Worm (Caenorhabditis elegans) whole organism, L3 larva: Measurements from ENCODE around the gene lgc-50.

ENCODE experiments used
- R02D3.7 ChIP-seq: fragments of 150-350 bp; optimal IDR thresholded peaks from 2 replicates; lab custom pipeline; 2014; ENCODE audit warnings: missing biosample characterization, missing genetic modification characterization
- ama-1 ChIP-seq: fragments of 150-350 bp; optimal IDR thresholded peaks from 2 replicates; lab custom pipeline; 2018
- ceh-82 ChIP-seq: fragments of 150-350 bp; optimal IDR thresholded peaks from 2 replicates; lab custom pipeline; 2014; ENCODE audit warnings: missing biosample characterization, missing genetic modification characterization
- ceh-9 ChIP-seq: sonication (generic microtip); optimal IDR thresholded peaks from 2 replicates; lab custom pipeline; 2018; ENCODE audit warnings: missing biosample characterization, missing genetic modification characterization
- egl-27 ChIP-seq: sonication (generic microtip); optimal IDR thresholded peaks from 4 replicates; lab custom pipeline; 2017; ENCODE audit warnings: missing biosample characterization, missing genetic modification reagents, missing genetic modification characterization
- elt-2 ChIP-seq: sonication (generic microtip); optimal IDR thresholded peaks from 2 replicates; lab custom pipeline; 2016; ENCODE audit warnings: missing genetic modification reagents, mild to moderate bottlenecking, missing genetic modification characterization, missing compliant biosample characterization
- elt-3 ChIP-seq, 3 experiments: fragments of 150-350 bp in 1 of 3; sonication (generic microtip) in 2 of 3; optimal IDR thresholded peaks; 2 replicates in 2 of 3; 4 replicates in 1 of 3; lab custom pipeline; 2014 to 2017; ENCODE audit warnings: missing biosample characterization in 3 of 3, missing genetic modification characterization in 3 of 3
- eor-1 ChIP-seq, 2 experiments: fragments of 150-350 bp; optimal IDR thresholded peaks; 2 replicates each; lab custom pipeline; 2014 to 2018; ENCODE audit warnings: missing biosample characterization in 2 of 2, missing genetic modification characterization in 2 of 2
- fkh-2 ChIP-seq: fragments of 150-350 bp; optimal IDR thresholded peaks from 2 replicates; lab custom pipeline; 2014; ENCODE audit warnings: missing biosample characterization, missing genetic modification reagents, missing genetic modification characterization
- fos-1 ChIP-seq: fragments of 150-350 bp; optimal IDR thresholded peaks from 2 replicates; lab custom pipeline; 2014; ENCODE audit warnings: missing biosample characterization, missing genetic modification characterization
- hmg-11 ChIP-seq: sonication (generic microtip); optimal IDR thresholded peaks from 2 replicates; lab custom pipeline; 2016; ENCODE audit warnings: missing genetic modification characterization, missing compliant biosample characterization
- jun-1 ChIP-seq: fragments of 150-350 bp; optimal IDR thresholded peaks from 2 replicates; lab custom pipeline; 2014; ENCODE audit warnings: missing biosample characterization, missing genetic modification reagents, missing genetic modification characterization
- lin-15B ChIP-seq: fragments of 150-350 bp; optimal IDR thresholded peaks from 2 replicates; lab custom pipeline; 2014; ENCODE audit warnings: missing biosample characterization, missing genetic modification characterization
- lsy-12 ChIP-seq: sonication (generic microtip); optimal IDR thresholded peaks from 2 replicates; lab custom pipeline; 2016; ENCODE audit warnings: mild to moderate bottlenecking, missing genetic modification characterization, missing compliant biosample characterization
- mdl-1 ChIP-seq: fragments of 150-350 bp; optimal IDR thresholded peaks from 2 replicates; lab custom pipeline; 2014; ENCODE audit warnings: missing biosample characterization, missing genetic modification characterization
- mml-1 ChIP-seq: fragments of 150-350 bp; sonication (generic microtip); optimal IDR thresholded peaks from 3 replicates; lab custom pipeline; 2014; ENCODE audit warnings: missing biosample characterization, missing genetic modification characterization
- nfya-1 ChIP-seq: sonication (generic microtip); optimal IDR thresholded peaks from 2 replicates; lab custom pipeline; 2017; ENCODE audit warnings: missing genetic modification characterization, mild to moderate bottlenecking, missing compliant biosample characterization, antibody characterized with exemption, moderate library complexity; ENCODE audit not compliant: insufficient read depth
- nhr-11 ChIP-seq: fragments of 150-350 bp; optimal IDR thresholded peaks from 2 replicates; lab custom pipeline; 2014; ENCODE audit warnings: missing biosample characterization, missing genetic modification characterization
- nhr-23 ChIP-seq: fragments of 150-350 bp; optimal IDR thresholded peaks from 2 replicates; lab custom pipeline; 2014; ENCODE audit warnings: missing biosample characterization, missing genetic modification reagents, missing genetic modification characterization
- nhr-237 ChIP-seq: fragments of 150-350 bp; optimal IDR thresholded peaks from 2 replicates; lab custom pipeline; 2014; ENCODE audit warnings: missing biosample characterization, missing genetic modification characterization
- nhr-25 ChIP-seq: sonication (generic microtip); optimal IDR thresholded peaks from 2 replicates; lab custom pipeline; 2017; ENCODE audit warnings: missing biosample characterization, missing genetic modification characterization
- nhr-43 ChIP-seq: sonication (generic microtip); optimal IDR thresholded peaks from 2 replicates; lab custom pipeline; 2016; ENCODE audit warnings: mild to moderate bottlenecking, missing genetic modification characterization, missing compliant biosample characterization; ENCODE audit not compliant: poor library complexity, severe bottlenecking
- nhr-67 ChIP-seq: fragments of 150-350 bp; optimal IDR thresholded peaks from 2 replicates; lab custom pipeline; 2014; ENCODE audit warnings: missing biosample characterization, missing genetic modification characterization
- nhr-77 ChIP-seq: fragments of 150-350 bp; optimal IDR thresholded peaks from 2 replicates; lab custom pipeline; 2014; ENCODE audit warnings: missing biosample characterization, missing genetic modification characterization
- pha-4 ChIP-seq: fragments of 150-350 bp; optimal IDR thresholded peaks from 2 replicates; lab custom pipeline; 2014; ENCODE audit warnings: missing biosample characterization, missing genetic modification reagents, missing genetic modification characterization
- pqm-1 ChIP-seq: fragments of 150-350 bp; optimal IDR thresholded peaks from 2 replicates; lab custom pipeline; 2017; ENCODE audit warnings: missing biosample characterization, missing genetic modification characterization, inconsistent platforms
- sea-2 ChIP-seq: fragments of 150-350 bp; sonication (generic microtip); optimal IDR thresholded peaks from 4 replicates; lab custom pipeline; 2014; ENCODE audit warnings: missing biosample characterization, missing genetic modification reagents, missing genetic modification characterization
- snpc-4 ChIP-seq: fragments of 150-350 bp; optimal IDR thresholded peaks from 2 replicates; lab custom pipeline; 2014; ENCODE audit warnings: missing biosample characterization, missing genetic modification characterization
- tbx-2 ChIP-seq: sonication (generic microtip); optimal IDR thresholded peaks from 2 replicates; lab custom pipeline; 2016; ENCODE audit warnings: mild to moderate bottlenecking, missing genetic modification characterization, missing compliant biosample characterization
- unc-39 ChIP-seq: sonication (generic microtip); optimal IDR thresholded peaks from 4 replicates; lab custom pipeline; 2017; ENCODE audit warnings: missing biosample characterization, missing genetic modification characterization
- unc-62 ChIP-seq: fragments of 150-350 bp; sonication (generic microtip); optimal IDR thresholded peaks from 4 replicates; lab custom pipeline; 2014; ENCODE audit warnings: missing biosample characterization, missing genetic modification reagents, missing genetic modification characterization
- zag-1 ChIP-seq: fragments of 150-350 bp; optimal IDR thresholded peaks from 2 replicates; lab custom pipeline; 2014; ENCODE audit warnings: missing biosample characterization, missing genetic modification characterization
- ztf-11 ChIP-seq: fragments of 150-350 bp; optimal IDR thresholded peaks from 2 replicates; lab custom pipeline; 2014; ENCODE audit warnings: missing biosample characterization, missing genetic modification characterization
- ztf-4 ChIP-seq: fragments of 150-350 bp; optimal IDR thresholded peaks from 2 replicates; lab custom pipeline; 2014; ENCODE audit warnings: missing biosample characterization, missing genetic modification characterization

The lgc-50 gene

DNA sequence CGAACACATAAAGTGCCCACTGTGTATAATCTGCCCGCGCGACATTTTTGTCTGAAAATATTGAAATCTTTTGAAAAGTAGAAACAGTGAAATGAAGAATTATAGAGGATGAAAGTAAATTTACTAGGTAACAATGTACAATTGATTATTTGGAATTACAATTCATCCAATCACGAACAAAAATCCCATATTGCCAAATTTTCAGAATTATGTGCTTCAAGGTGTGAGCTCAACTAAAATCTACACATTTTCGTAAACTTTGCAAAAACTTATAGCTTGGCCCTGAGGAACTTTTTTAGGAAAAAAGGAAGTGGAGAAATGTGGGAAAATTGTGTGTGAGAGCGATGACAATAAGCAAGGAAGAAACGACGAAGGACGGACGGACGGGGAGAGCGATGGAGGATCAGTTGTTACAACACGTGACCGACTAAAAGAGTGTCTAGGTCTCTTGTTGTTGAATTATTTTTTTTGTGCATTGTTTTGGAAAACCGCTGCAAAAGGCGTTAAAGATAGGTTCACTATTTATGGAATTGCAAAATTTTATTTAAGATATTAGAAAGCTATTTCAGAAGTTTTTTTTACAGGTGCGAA, 20.5 kb downstream of the lgc-50 start, which contains the start of gene mml-1:
Gene mml-1 (minus strand): TSS at position 51 of the 591 bp plus-strand sequence.
- TF ChIP-seq lsy-12 = peak; percentile 24
- TF ChIP-seq nhr-237 = no peak
- TF ChIP-seq nfya-1 = peak; percentile 17
- peak; percentile 66 for TF ChIP-seq ama-1 (lab: Kevin White, UChicago)

ce11 chrIII:7373802-7374435, 21.3 kb downstream of the lgc-50 start:
- no peak for TF ChIP-seq jun-1 (tag; lab: Kevin White, UChicago)
- TF ChIP-seq mml-1 (tag; lab: Kevin White, UChicago) = no peak
- TF ChIP-seq ama-1 (lab: Kevin White, UChicago) = peak; percentile 93
- no peak for TF ChIP-seq tbx-2 (tag; lab: Kevin White, UChicago)
- TF ChIP-seq ztf-4 (tag; lab: Kevin White, UChicago) = no peak
- TF ChIP-seq nhr-43 (tag; lab: Kevin White, UChicago) = peak; percentile 38
- TF ChIP-seq unc-39 (tag; lab: Kevin White, UChicago) = no peak
- TF ChIP-seq fkh-2 (tag; lab: Kevin White, UChicago) = no peak

ce11 chrIII:7370569-7370968, 24.7 kb downstream of the lgc-50 start:
- TF ChIP-seq pqm-1 (tag; lab: Kevin White, UChicago) (no peak), nhr-25 (tag; lab: Kevin White, UChicago) (no peak), unc-39 (tag; lab: Kevin White, UChicago) (no peak), unc-62 (GFP tag; lab: Kevin White, UChicago) (no peak), fkh-2 (tag; lab: Kevin White, UChicago) (no peak), R02D3.7 (tag; lab: Kevin White, UChicago) (no peak), hmg-11 (no peak), tbx-2 (tag; lab: Kevin White, UChicago) (no peak), ceh-82 (no peak), sea-2 (GFP tag; lab: Kevin White, UChicago) (no peak), ceh-9 (tag; lab: Kevin White, UChicago) (no peak), nhr-23 (tag; lab: Kevin White, UChicago) (no peak), nhr-67 (tag; lab: Kevin White, UChicago) (no peak), nhr-11 (tag; lab: Kevin White, UChicago) (no peak), zag-1 (no peak), egl-27 (tag; lab: Kevin White, UChicago) (no peak), lin-15B (tag; lab: Kevin White, UChicago) (no peak), mdl-1 (tag; lab: Kevin White, UChicago) (no peak)

DNA sequence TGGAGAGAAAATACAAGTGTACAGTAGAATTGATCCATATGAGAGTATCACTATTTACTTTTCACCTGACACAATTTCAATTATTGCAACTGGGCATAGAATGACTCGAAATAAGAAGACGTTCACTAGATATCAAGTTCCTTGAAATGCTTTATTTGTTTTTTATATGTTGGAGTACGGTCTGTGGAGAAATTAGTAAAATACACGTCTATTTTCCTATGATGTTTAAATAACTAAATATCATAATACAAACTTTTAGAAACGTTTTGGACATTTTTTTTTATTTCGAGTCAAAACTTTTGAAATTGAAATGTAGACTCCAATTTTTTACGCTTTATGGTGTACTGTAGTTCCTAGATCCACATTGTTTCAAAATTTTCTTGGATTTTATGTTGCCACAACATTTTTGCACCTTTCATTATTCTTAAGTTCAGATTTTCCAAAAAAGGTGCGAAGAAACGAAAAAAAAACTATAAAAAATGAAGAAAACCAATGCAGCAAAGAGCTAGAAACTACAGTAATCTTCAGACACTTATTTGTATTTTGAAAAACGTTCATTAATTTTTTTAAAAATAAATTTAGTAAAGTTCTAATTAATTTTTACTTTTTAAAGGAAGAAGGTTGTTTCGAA, 25.7 kb downstream of the lgc-50 start:
- TF ChIP-seq elt-2 (tag; lab: Kevin White, UChicago) (peak; percentile 15), ama-1 (lab: Kevin White, UChicago) (peak; percentile 81), nhr-23 (tag; lab: Kevin White, UChicago) (peak; percentile 62), sea-2 (GFP tag; lab: Kevin White, UChicago) (no peak), elt-3 (tag; optimal IDR thresholded peaks at IDR 0.05; lab: Kevin White, UChicago) (no peak), ztf-4 (tag; lab: Kevin White, UChicago) (peak; percentile 32), nhr-43 (tag; lab: Kevin White, UChicago) (peak; percentile 66), lsy-12 (peak; percentile 78), R02D3.7 (tag; lab: Kevin White, UChicago) (no peak)

ce11 chrIII:7367012-7367760, 28.1 kb downstream of the lgc-50 start, which contains the start of the genes T20B12.5 and T20B12.4:
Gene T20B12.5 (minus strand): TSS chrIII:7367112.
Gene T20B12.4 (plus strand): TSS chrIII:7367710.
- TF ChIP-seq pqm-1 (tag; lab: Kevin White, UChicago) (no peak), fos-1 (tag; lab: Kevin White, UChicago) (no peak), pha-4 (tag; lab: Kevin White, UChicago) (no peak), nhr-23 (tag; lab: Kevin White, UChicago) (no peak), ztf-4 (tag; lab: Kevin White, UChicago) (no peak), mml-1 (tag; lab: Kevin White, UChicago) (no peak), nhr-25 (tag; lab: Kevin White, UChicago) (no peak), ztf-11 (no peak), ceh-82 (no peak), snpc-4 (tag; lab: Kevin White, UChicago) (no peak), eor-1 (tag; optimal IDR thresholded peaks at IDR 0.05; lab: Kevin White, UChicago) (no peak), nhr-67 (tag; lab: Kevin White, UChicago) (no peak), nhr-237 (no peak), hmg-11 (no peak), sea-2 (GFP tag; lab: Kevin White, UChicago) (no peak), R02D3.7 (tag; lab: Kevin White, UChicago) (no peak), nhr-77 (tag; lab: Kevin White, UChicago) (no peak), lsy-12 (no peak)
